Fruit fly (Drosophila melanogaster): ENCODE data around the gene CG34452.

DNA sequence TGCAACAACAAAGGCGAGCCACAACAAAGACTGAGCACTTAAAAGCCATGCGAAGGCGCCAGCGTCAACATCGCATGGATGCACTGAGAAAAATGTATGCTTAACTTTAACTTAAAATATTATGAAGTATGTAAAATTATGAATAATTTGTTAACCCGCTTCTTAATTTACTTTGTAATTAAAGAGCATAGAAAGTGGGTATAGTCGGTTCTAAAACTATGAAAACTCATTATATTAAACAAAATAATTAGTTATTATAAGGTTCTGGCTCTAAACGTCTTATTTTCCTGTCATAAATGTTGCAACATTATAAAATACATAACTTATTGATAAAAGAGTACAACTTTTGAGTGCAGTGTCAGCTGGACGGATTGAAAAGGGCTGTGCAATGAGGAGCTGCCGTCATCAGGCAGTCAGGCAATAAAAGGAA is 46.1 kb downstream of the CG34452 start:
- TF ChIP-seq cic (GFP tag; optimal IDR thresholded peaks at IDR 0.05) (no peak), CG33017 (tag; optimal IDR thresholded peaks at IDR 0.05) (no peak), CG1620 (GFP tag; optimal IDR thresholded peaks at IDR 0.05) (no peak), CG7045 (GFP tag; optimal IDR thresholded peaks at IDR 0.05) (no peak), kay (GFP tag; ENCODE audit: borderline replicate concordance) (no peak), CG14711 (tag; optimal IDR thresholded peaks at IDR 0.05) (no peak), ovo (GFP tag; optimal IDR thresholded peaks at IDR 0.05) (no peak)

Data from whole organism, adult.